Fruit fly (Drosophila melanogaster) whole organism: ENCODE data around the gene RhoGAP92B.

Source experiments
- CG8478 ChIP-seq: fragments of >200 bp; optimal IDR thresholded peaks from 2 replicates; lab custom pipeline; 2018; ENCODE audit warnings: inconsistent platforms
- Dll ChIP-seq: fragments of >200 bp; optimal IDR thresholded peaks from 2 replicates; lab custom pipeline; 2017
- EcR ChIP-seq, 2 experiments: fragments of >200 bp; optimal IDR thresholded peaks; 2 replicates each; lab custom pipeline; 2017; ENCODE audit warnings: missing biosample characterization in 2 of 2, missing genetic modification characterization in 2 of 2, missing genetic modification reagents in 2 of 2
- pan ChIP-seq: fragments of >200 bp; optimal IDR thresholded peaks from 2 replicates; lab custom pipeline; 2017
- psq ChIP-seq: fragments of >200 bp; optimal IDR thresholded peaks from 2 replicates; lab custom pipeline; 2017
- usp ChIP-seq: fragments of >200 bp; optimal IDR thresholded peaks from 2 replicates; lab custom pipeline; 2017; ENCODE audit warnings: missing biosample characterization, missing genetic modification characterization, mixed read lengths

DNA sequence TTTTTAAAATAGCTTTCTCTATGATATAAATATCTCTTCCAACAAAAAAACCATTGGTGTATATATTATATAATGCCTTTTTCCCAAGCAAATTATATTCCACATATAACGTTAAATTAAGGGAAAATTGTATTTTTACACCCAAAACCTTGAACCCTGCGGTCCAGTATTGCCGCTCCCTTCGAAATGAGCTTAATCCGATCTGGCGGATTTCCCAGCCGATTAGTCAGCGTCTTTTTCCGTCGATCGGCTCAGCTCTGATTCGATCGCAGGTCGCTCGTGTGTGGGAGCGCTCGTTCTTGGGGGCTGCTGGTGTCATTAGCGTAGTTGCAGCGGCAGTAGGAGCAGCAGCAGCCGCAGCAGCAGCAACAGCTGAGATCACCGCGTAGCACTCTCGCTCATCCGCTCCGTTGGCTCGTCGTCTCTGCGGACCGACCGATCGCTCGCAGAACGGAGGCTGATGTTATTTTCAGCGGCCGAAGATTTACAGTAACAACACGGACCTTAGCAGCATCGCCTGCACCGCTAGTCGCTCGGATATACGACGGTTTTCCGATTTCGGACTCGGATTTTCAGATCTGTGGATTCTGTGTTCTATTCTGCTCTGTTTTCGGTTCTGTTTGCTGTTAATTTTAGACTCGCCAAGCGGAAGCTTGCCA, 14.5 kb upstream of the RhoGAP92B start, which contains the start of gene CG4733:
- no peak for TF ChIP-seq psq (lab: Kevin White, UChicago)
- TF ChIP-seq Dll, result no peak
- no peak for TF ChIP-seq EcR (GFP tag; optimal IDR thresholded peaks at IDR 0.05; lab: Kevin White, UChicago)
- TF ChIP-seq CG8478 (lab: Kevin White, UChicago), result no peak
- TF ChIP-seq pan, result no peak
- no peak for TF ChIP-seq usp (GFP tag; lab: Kevin White, UChicago)
